Worm (Caenorhabditis elegans) whole organism, mixed stage, embryonic: ENCODE measurements around the gene clec-35.

Source experiments
- M03D4.4 ChIP-seq: sonication (generic microtip); optimal IDR thresholded peaks from 2 replicates; lab custom pipeline; 2017; ENCODE audit warnings: mild to moderate bottlenecking, missing genetic modification characterization, missing compliant biosample characterization
- bed-3 ChIP-seq: fragments of 200-800 bp; sonication (Bioruptor generic); optimal IDR thresholded peaks from 3 replicates; lab custom pipeline; 2018; ENCODE audit warnings: mild to moderate bottlenecking, missing genetic modification characterization, moderate library complexity, missing compliant biosample characterization
- ces-1 ChIP-seq: fragments of 150-350 bp; optimal IDR thresholded peaks from 2 replicates; lab custom pipeline; 2014; ENCODE audit warnings: missing biosample characterization, missing genetic modification reagents, missing genetic modification characterization
- elt-3 ChIP-seq: fragments of 150-350 bp; optimal IDR thresholded peaks from 2 replicates; lab custom pipeline; 2014; ENCODE audit warnings: missing biosample characterization, missing genetic modification characterization
- flh-1 ChIP-seq: fragments of 200-800 bp; sonication (Bioruptor generic); optimal IDR thresholded peaks from 2 replicates; lab custom pipeline; 2018; ENCODE audit warnings: mild to moderate bottlenecking, missing genetic modification characterization, moderate library complexity, missing compliant biosample characterization
- ham-2 ChIP-seq: fragments of 200-800 bp; sonication (Bioruptor generic); optimal IDR thresholded peaks from 2 replicates; lab custom pipeline; 2018; ENCODE audit warnings: mild to moderate bottlenecking, missing genetic modification characterization, missing compliant biosample characterization
- lsy-2 ChIP-seq: fragments of 150-350 bp; optimal IDR thresholded peaks from 2 replicates; lab custom pipeline; 2014; ENCODE audit warnings: missing biosample characterization, missing genetic modification characterization
- nhr-76 ChIP-seq: sonication (generic microtip); optimal IDR thresholded peaks from 2 replicates; lab custom pipeline; 2017; ENCODE audit warnings: missing biosample characterization, missing genetic modification characterization
- sem-2 ChIP-seq: fragments of 200-800 bp; sonication (Bioruptor generic); optimal IDR thresholded peaks from 2 replicates; lab custom pipeline; 2018; ENCODE audit warnings: mild to moderate bottlenecking, missing genetic modification characterization, missing compliant biosample characterization
- snpc-4 ChIP-seq: fragments of 150-350 bp; optimal IDR thresholded peaks from 2 replicates; lab custom pipeline; 2014; ENCODE audit warnings: missing biosample characterization, missing genetic modification characterization
- sptf-1 ChIP-seq: sonication (generic microtip); optimal IDR thresholded peaks from 2 replicates; lab custom pipeline; 2017; ENCODE audit warnings: mild to moderate bottlenecking, missing genetic modification characterization, moderate library complexity, missing compliant biosample characterization
- unc-39 ChIP-seq: fragments of 150-350 bp; optimal IDR thresholded peaks from 2 replicates; lab custom pipeline; 2014; ENCODE audit warnings: missing biosample characterization, missing genetic modification characterization
- unc-62 ChIP-seq: fragments of 150-350 bp; optimal IDR thresholded peaks from 2 replicates; lab custom pipeline; 2014; ENCODE audit warnings: missing biosample characterization, missing genetic modification reagents, missing genetic modification characterization
- ztf-11 ChIP-seq: fragments of 150-350 bp; optimal IDR thresholded peaks from 2 replicates; lab custom pipeline; 2014; ENCODE audit warnings: missing biosample characterization, missing genetic modification characterization

ce11 chrV:16857977-16858479 is 4.2 kb upstream of the clec-35 start, which contains the start of the genes clec-31 and clec-22:
- TF ChIP-seq unc-39 (tag; lab: Kevin White, UChicago) (no peak), lsy-2 (tag; lab: Kevin White, UChicago) (no peak), M03D4.4 (tag; lab: Kevin White, UChicago) (no peak), ces-1 (GFP tag; lab: Kevin White, UChicago) (no peak), sptf-1 (tag; lab: Kevin White, UChicago) (no peak), ztf-11 (tag; lab: Kevin White, UChicago) (no peak), snpc-4 (no peak), nhr-76 (tag; lab: Kevin White, UChicago) (no peak), flh-1 (GFP tag; lab: Kevin White, UChicago) (no peak), sem-2 (GFP tag; lab: Kevin White, UChicago) (no peak), bed-3 (GFP tag; lab: Kevin White, UChicago) (no peak), unc-62 (GFP tag; lab: Kevin White, UChicago) (no peak), ham-2 (GFP tag; lab: Kevin White, UChicago) (no peak), elt-3 (no peak)
